Worm (Caenorhabditis elegans) whole organism, L2 larva: Measurements from ENCODE around the gene C09G9.3.

Experiments used
- ZK546.5 ChIP-seq: sonication (generic microtip); optimal IDR thresholded peaks from 2 replicates; lab custom pipeline; 2017; ENCODE audit warnings: missing biosample characterization, missing genetic modification characterization
- egl-27 ChIP-seq: sonication (generic microtip); optimal IDR thresholded peaks from 3 replicates; lab custom pipeline; 2017; ENCODE audit warnings: missing biosample characterization, missing genetic modification reagents, missing genetic modification characterization
- lin-13 ChIP-seq: fragments of 150-350 bp; optimal IDR thresholded peaks from 2 replicates; lab custom pipeline; 2014; ENCODE audit warnings: missing biosample characterization, missing genetic modification reagents, missing genetic modification characterization
- nhr-23 ChIP-seq: fragments of 150-350 bp; optimal IDR thresholded peaks from 2 replicates; lab custom pipeline; 2014; ENCODE audit warnings: missing biosample characterization, missing genetic modification reagents, missing genetic modification characterization
- nhr-25 ChIP-seq: fragments of 150-350 bp; sonication (generic microtip); optimal IDR thresholded peaks from 3 replicates; lab custom pipeline; 2014; ENCODE audit warnings: missing biosample characterization, missing genetic modification characterization
- nhr-6 ChIP-seq: fragments of 150-350 bp; optimal IDR thresholded peaks from 2 replicates; lab custom pipeline; 2014; ENCODE audit warnings: missing biosample characterization, missing genetic modification characterization
- nhr-77 ChIP-seq: fragments of 150-350 bp; optimal IDR thresholded peaks from 2 replicates; lab custom pipeline; 2014; ENCODE audit warnings: missing biosample characterization, missing genetic modification characterization
- skn-1 ChIP-seq: sonication (generic microtip); optimal IDR thresholded peaks from 2 replicates; lab custom pipeline; 2017; ENCODE audit warnings: missing biosample characterization, missing genetic modification characterization
- unc-62 ChIP-seq: fragments of 150-350 bp; optimal IDR thresholded peaks from 2 replicates; lab custom pipeline; 2014; ENCODE audit warnings: missing biosample characterization, missing genetic modification reagents, missing genetic modification characterization
- ztf-11 ChIP-seq: sonication (generic microtip); optimal IDR thresholded peaks from 2 replicates; lab custom pipeline; 2017; ENCODE audit warnings: missing biosample characterization, missing genetic modification characterization

DNA sequence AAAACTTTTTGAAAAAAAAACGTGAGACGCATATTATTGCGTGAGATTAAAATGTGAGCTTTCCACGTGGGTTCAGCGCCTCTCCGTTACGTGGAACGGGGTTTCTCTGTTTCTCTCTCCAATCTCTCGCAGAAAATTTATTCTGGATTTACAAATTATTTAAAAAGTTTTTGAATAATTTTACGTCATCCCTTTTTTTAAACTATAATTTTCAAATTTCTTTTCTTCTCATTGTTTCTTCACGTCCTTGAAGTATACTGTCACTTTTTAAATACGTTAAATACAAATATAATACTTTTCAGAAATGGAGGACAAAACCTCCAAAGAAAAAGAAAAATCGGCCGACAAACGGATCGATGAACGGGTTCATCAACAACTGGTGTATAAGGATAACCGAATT, 45.4 kb downstream of the C09G9.3 start, which contains the start of gene T28C6.7:
- TF ChIP-seq nhr-25 = no peak
- TF ChIP-seq egl-27 (tag; lab: Kevin White, UChicago) = no peak
- no peak for TF ChIP-seq nhr-77
- no peak for TF ChIP-seq nhr-6
- no peak for TF ChIP-seq ZK546.5 (tag; lab: Kevin White, UChicago)
- TF ChIP-seq unc-62 (GFP tag; lab: Kevin White, UChicago) = no peak
- no peak for TF ChIP-seq ztf-11 (tag; lab: Kevin White, UChicago)
- TF ChIP-seq skn-1 (tag; lab: Kevin White, UChicago) = no peak
- TF ChIP-seq lin-13 (GFP tag; lab: Kevin White, UChicago) = no peak
- no peak for TF ChIP-seq nhr-23
